Fruit fly (Drosophila melanogaster) whole organism, embryonic: ENCODE results near the gene CG2182.
A peak's percentile ranks its signal among the peaks of the same experiment; 100 is the strongest.

Experiments used
- ATbp ChIP-seq: fragments of 200-800 bp; sonication (Bioruptor generic); optimal IDR thresholded peaks from 2 replicates; lab custom pipeline; 2017; ENCODE audit warnings: missing biosample characterization, mild to moderate bottlenecking, missing genetic modification characterization, missing genetic modification reagents
- Atf6 ChIP-seq: fragments of 200-800 bp; sonication (Bioruptor generic); IDR thresholded peaks from 2 replicates; pipeline ENCODE4 v1.3.6; 2022; ENCODE audit warnings: missing biosample characterization, missing genetic modification characterization
- C15 ChIP-seq: fragments of 200-800 bp; sonication (Bioruptor generic); IDR thresholded peaks from 3 replicates; pipeline ENCODE4 v1.3.6; 2022; ENCODE audit warnings: missing biosample characterization, missing genetic modification characterization
- CG10654 ChIP-seq: fragments of 200-800 bp; sonication (Bioruptor generic); optimal IDR thresholded peaks from 2 replicates; lab custom pipeline; 2016; ENCODE audit warnings: missing biosample characterization, missing genetic modification characterization
- CG11085 ChIP-seq: fragments of 200-800 bp; sonication (Bioruptor generic); IDR thresholded peaks from 2 replicates; pipeline ENCODE4 v1.3.6; 2022; ENCODE audit warnings: missing biosample characterization, missing genetic modification characterization
- CG11247 ChIP-seq: fragments of 200-800 bp; sonication (Bioruptor generic); IDR thresholded peaks from 2 replicates; pipeline ENCODE4 v1.3.6; 2022; ENCODE audit warnings: missing biosample characterization, missing genetic modification characterization
- CG11695 ChIP-seq: fragments of 200-800 bp; sonication (Bioruptor generic); IDR thresholded peaks from 3 replicates; pipeline ENCODE4 v1.3.6; 2022; ENCODE audit warnings: missing biosample characterization, missing genetic modification characterization
- CG12219 ChIP-seq: fragments of 200-800 bp; sonication (Bioruptor generic); optimal IDR thresholded peaks from 3 replicates; lab custom pipeline; 2018; ENCODE audit warnings: missing biosample characterization, mild to moderate bottlenecking, missing genetic modification characterization
- CG12942 ChIP-seq: fragments of 200-800 bp; sonication (Bioruptor generic); optimal IDR thresholded peaks from 3 replicates; lab custom pipeline; 2016; ENCODE audit warnings: missing biosample characterization, missing genetic modification characterization
- CG14860 ChIP-seq: fragments of 200-800 bp; sonication (Bioruptor generic); IDR thresholded peaks from 3 replicates; pipeline ENCODE4 v1.3.6; 2022; ENCODE audit warnings: missing biosample characterization, missing genetic modification characterization; ENCODE audit not compliant: partially characterized antibody
- CG17612 ChIP-seq: fragments of 200-800 bp; sonication (Bioruptor generic); IDR thresholded peaks from 2 replicates; pipeline ENCODE4 v1.3.6; 2022; ENCODE audit warnings: missing biosample characterization, missing genetic modification characterization
- CG2120 ChIP-seq: fragments of 200-800 bp; sonication (Bioruptor generic); optimal IDR thresholded peaks from 3 replicates; lab custom pipeline; 2016; ENCODE audit warnings: missing biosample characterization, missing genetic modification characterization
- CG2678 ChIP-seq: fragments of 200-800 bp; sonication (Bioruptor generic); optimal IDR thresholded peaks from 3 replicates; lab custom pipeline; 2019; ENCODE audit warnings: missing biosample characterization, mild to moderate bottlenecking, missing genetic modification characterization, moderate library complexity
- CG30431 ChIP-seq: fragments of 200-800 bp; sonication (Bioruptor generic); optimal IDR thresholded peaks from 2 replicates; lab custom pipeline; 2017; ENCODE audit warnings: missing biosample characterization, missing genetic modification characterization
- CG33213 ChIP-seq: fragments of 200-800 bp; sonication (Bioruptor generic); optimal IDR thresholded peaks from 3 replicates; lab custom pipeline; 2016; ENCODE audit warnings: missing biosample characterization, missing genetic modification characterization
- CG4282 ChIP-seq: fragments of 200-800 bp; sonication (Bioruptor generic); optimal IDR thresholded peaks from 2 replicates; lab custom pipeline; 2016; ENCODE audit warnings: missing biosample characterization, missing genetic modification characterization
- CG4328 ChIP-seq: fragments of 200-800 bp; sonication (Bioruptor generic); optimal IDR thresholded peaks from 3 replicates; lab custom pipeline; 2017; ENCODE audit warnings: missing biosample characterization, missing genetic modification reagents, missing genetic modification characterization
- CG4424 ChIP-seq: fragments of 200-800 bp; sonication (Bioruptor generic); optimal IDR thresholded peaks from 3 replicates; lab custom pipeline; 2016; ENCODE audit warnings: missing biosample characterization, missing genetic modification characterization
- CG4707 ChIP-seq: fragments of 200-800 bp; sonication (Bioruptor generic); optimal IDR thresholded peaks from 2 replicates; lab custom pipeline; 2018; ENCODE audit warnings: missing biosample characterization, mild to moderate bottlenecking, missing genetic modification characterization, moderate library complexity
- CG6175 ChIP-seq: fragments of 200-800 bp; sonication (Bioruptor generic); IDR thresholded peaks from 3 replicates; pipeline ENCODE4 v1.3.6; 2022; ENCODE audit warnings: missing biosample characterization, missing genetic modification characterization
- CG7556 ChIP-seq: fragments of 200-800 bp; sonication (Bioruptor generic); optimal IDR thresholded peaks from 2 replicates; lab custom pipeline; 2017; ENCODE audit warnings: missing biosample characterization, mild to moderate bottlenecking, missing genetic modification characterization
- CG8388 ChIP-seq: fragments of 200-800 bp; sonication (Bioruptor generic); optimal IDR thresholded peaks from 2 replicates; lab custom pipeline; 2019; ENCODE audit warnings: missing biosample characterization, mild to moderate bottlenecking, missing genetic modification characterization, moderate library complexity
- CG9727 ChIP-seq: fragments of 200-800 bp; sonication (Bioruptor generic); optimal IDR thresholded peaks from 3 replicates; lab custom pipeline; 2017; ENCODE audit warnings: missing biosample characterization, mild to moderate bottlenecking, missing genetic modification characterization
- CoRest ChIP-seq: fragments of 200-800 bp; sonication (Bioruptor generic); optimal IDR thresholded peaks from 3 replicates; lab custom pipeline; 2018; ENCODE audit warnings: missing biosample characterization, mild to moderate bottlenecking, missing genetic modification characterization, moderate library complexity
- Dbx ChIP-seq: fragments of 200-800 bp; sonication (Bioruptor generic); IDR thresholded peaks from 3 replicates; pipeline ENCODE4 v1.3.6; 2022; ENCODE audit warnings: missing biosample characterization, missing genetic modification characterization
- Drgx ChIP-seq: fragments of 200-800 bp; sonication (Bioruptor generic); IDR thresholded peaks from 2 replicates; pipeline ENCODE4 v1.3.6; 2022; ENCODE audit warnings: missing biosample characterization, missing genetic modification characterization
- HmgZ ChIP-seq: fragments of 200-800 bp; sonication (Bioruptor generic); optimal IDR thresholded peaks from 2 replicates; lab custom pipeline; 2018; ENCODE audit warnings: missing biosample characterization, mild to moderate bottlenecking, missing genetic modification characterization
- Hr3 ChIP-seq: fragments of 200-800 bp; sonication (Bioruptor generic); optimal IDR thresholded peaks from 3 replicates; lab custom pipeline; 2016; ENCODE audit warnings: missing biosample characterization, missing genetic modification characterization
- Opbp ChIP-seq: fragments of 200-800 bp; sonication (Bioruptor generic); IDR thresholded peaks from 3 replicates; pipeline ENCODE4 v1.3.6; 2022; ENCODE audit warnings: missing biosample characterization, missing genetic modification characterization; ENCODE audit not compliant: partially characterized antibody
- Rx ChIP-seq: fragments of 200-800 bp; sonication (Bioruptor generic); IDR thresholded peaks from 2 replicates; pipeline ENCODE4 v1.3.6; 2022; ENCODE audit warnings: missing biosample characterization, missing genetic modification characterization
- Sry-β ChIP-seq: fragments of 200-800 bp; sonication (Bioruptor generic); optimal IDR thresholded peaks from 2 replicates; lab custom pipeline; 2018; ENCODE audit warnings: missing biosample characterization, mild to moderate bottlenecking, missing genetic modification characterization, moderate library complexity
- Taf1 ChIP-seq: fragments of 200-800 bp; sonication (Bioruptor generic); IDR thresholded peaks from 2 replicates; pipeline ENCODE4 v1.3.6; 2022; ENCODE audit warnings: missing biosample characterization, missing genetic modification characterization
- Tbp ChIP-seq: fragments of >200 bp; optimal IDR thresholded peaks from 2 replicates; lab custom pipeline; 2018; ENCODE audit warnings: missing biosample characterization, missing genetic modification characterization
- amos ChIP-seq: fragments of 200-800 bp; sonication (Bioruptor generic); IDR thresholded peaks from 2 replicates; pipeline ENCODE4 v1.3.6; 2022; ENCODE audit warnings: missing biosample characterization, missing genetic modification characterization; ENCODE audit not compliant: partially characterized antibody
- bab2 ChIP-seq: fragments of 200-800 bp; sonication (Bioruptor generic); optimal IDR thresholded peaks from 2 replicates; lab custom pipeline; 2016; ENCODE audit warnings: missing biosample characterization, missing genetic modification characterization
- bsh ChIP-seq, 2 experiments: fragments of 200-800 bp; sonication (Bioruptor generic); optimal IDR thresholded peaks; 2 replicates each; lab custom pipeline; 2017 to 2018; ENCODE audit warnings: mild to moderate bottlenecking in 2 of 2, missing biosample characterization in 2 of 2, missing genetic modification characterization in 2 of 2, moderate library complexity in 1 of 2
- chinmo ChIP-seq: fragments of 200-800 bp; sonication (Bioruptor generic); IDR thresholded peaks from 4 replicates; pipeline ENCODE4 v1.3.6; 2022; ENCODE audit warnings: missing biosample characterization, missing genetic modification characterization; ENCODE audit not compliant: partially characterized antibody
- dmrt11E ChIP-seq: fragments of 200-800 bp; sonication (Bioruptor generic); optimal IDR thresholded peaks from 3 replicates; lab custom pipeline; 2018; ENCODE audit warnings: missing biosample characterization, mild to moderate bottlenecking, missing genetic modification characterization, moderate library complexity
- eve ChIP-seq, 2 experiments: fragments of >200 bp; optimal IDR thresholded peaks; 2 replicates each; lab custom pipeline; 2017; ENCODE audit warnings: missing biosample characterization in 2 of 2, missing genetic modification characterization in 2 of 2
- ewg ChIP-seq: fragments of 200-800 bp; sonication (Bioruptor generic); optimal IDR thresholded peaks from 3 replicates; lab custom pipeline; 2017; ENCODE audit warnings: mild to moderate bottlenecking, missing biosample characterization, missing genetic modification reagents, missing genetic modification characterization
- gt ChIP-seq: fragments of 200-800 bp; sonication (Bioruptor generic); IDR thresholded peaks from 2 replicates; pipeline ENCODE4 v1.3.6; 2022; ENCODE audit warnings: missing biosample characterization, missing genetic modification characterization
- mam ChIP-seq: fragments of 200-800 bp; sonication (Bioruptor generic); optimal IDR thresholded peaks from 3 replicates; lab custom pipeline; 2016; ENCODE audit warnings: missing biosample characterization, missing genetic modification characterization
- nmo ChIP-seq: fragments of 200-800 bp; sonication (Bioruptor generic); optimal IDR thresholded peaks from 2 replicates; lab custom pipeline; 2018; ENCODE audit warnings: missing biosample characterization, mild to moderate bottlenecking, missing genetic modification characterization, moderate library complexity
- onecut ChIP-seq: fragments of 200-800 bp; sonication (Bioruptor generic); IDR thresholded peaks from 2 replicates; pipeline ENCODE4 v1.3.6; 2022; ENCODE audit warnings: missing biosample characterization, missing genetic modification characterization
- pnt ChIP-seq: fragments of 200-800 bp; sonication (Bioruptor generic); optimal IDR thresholded peaks from 3 replicates; lab custom pipeline; 2016; ENCODE audit warnings: missing biosample characterization, missing genetic modification characterization
- pzg ChIP-seq: fragments of 200-800 bp; sonication (Bioruptor generic); optimal IDR thresholded peaks from 3 replicates; lab custom pipeline; 2018; ENCODE audit warnings: missing biosample characterization, mild to moderate bottlenecking, missing genetic modification characterization, moderate library complexity
- row ChIP-seq: fragments of 200-800 bp; sonication (Bioruptor generic); IDR thresholded peaks from 3 replicates; pipeline ENCODE4 v1.3.6; 2022; ENCODE audit warnings: missing biosample characterization, missing genetic modification characterization
- schlank ChIP-seq: fragments of 200-800 bp; sonication (Bioruptor generic); optimal IDR thresholded peaks from 2 replicates; lab custom pipeline; 2018; ENCODE audit warnings: missing biosample characterization, mild to moderate bottlenecking, missing genetic modification characterization
- sr ChIP-seq: fragments of 200-800 bp; sonication (Bioruptor generic); IDR thresholded peaks from 3 replicates; pipeline ENCODE4 v1.3.6; 2022; ENCODE audit warnings: missing biosample characterization, missing genetic modification characterization
- tio ChIP-seq: fragments of 200-800 bp; sonication (Bioruptor generic); optimal IDR thresholded peaks from 2 replicates; lab custom pipeline; 2017; ENCODE audit warnings: missing biosample characterization, missing genetic modification characterization, inconsistent platforms

Gene CG2182

dm6 chr3R:5685269-5686048 lies 25.7 kb upstream of the CG2182 start, which contains the start of the genes Rab23 and plx:
Gene Rab23, minus strand, starts transcription at chr3R:5685434.
Gene plx, plus strand, starts transcription at chr3R:5685855.
- TF ChIP-seq CG8388 (GFP tag; lab: Kevin White, UChicago), result no peak
- no peak for TF ChIP-seq bab2
- TF ChIP-seq gt (GFP tag; lab: Robert Waterston, UW), result no peak
- no peak for TF ChIP-seq CG4424
- TF ChIP-seq CG30431 (GFP tag; lab: Kevin White, UChicago), result peak; percentile 11
- TF ChIP-seq Taf1 (GFP tag; lab: Robert Waterston, UW), result no peak
- TF ChIP-seq Drgx (GFP tag; lab: Robert Waterston, UW), result no peak
- no peak for TF ChIP-seq CG12942 (GFP tag; lab: Kevin White, UChicago)
- peak; percentile 33; the same call in 1 of the 2 replicates for TF ChIP-seq amos (GFP tag; lab: Robert Waterston, UW)
- no peak for TF ChIP-seq Hr3
- no peak for TF ChIP-seq onecut (GFP tag; lab: Robert Waterston, UW)
- no peak for TF ChIP-seq sr (GFP tag; lab: Robert Waterston, UW)
- TF ChIP-seq Atf6 (GFP tag; lab: Robert Waterston, UW), result no peak; the same call in 1 of the 2 replicates
- no peak for TF ChIP-seq C15 (GFP tag; lab: Robert Waterston, UW)
- TF ChIP-seq schlank (tag; lab: Kevin White, UChicago), result no peak
- peak; percentile 93 for TF ChIP-seq pzg (GFP tag; lab: Kevin White, UChicago)
- peak; percentile 71 for TF ChIP-seq HmgZ
- TF ChIP-seq CG2120 (GFP tag; lab: Kevin White, UChicago), result peak; percentile 60
- TF ChIP-seq eve (GFP tag; optimal IDR thresholded peaks at IDR 0.05; lab: Kevin White, UChicago), result no peak
- TF ChIP-seq CG4328 (GFP tag; lab: Kevin White, UChicago), result no peak
- TF ChIP-seq CG17612, result no peak
- TF ChIP-seq Opbp (GFP tag; lab: Robert Waterston, UW), result no peak
- TF ChIP-seq Tbp (GFP tag; lab: Kevin White, UChicago), result no peak
- TF ChIP-seq dmrt11E (tag; lab: Kevin White, UChicago), result peak; percentile 8
- TF ChIP-seq pnt (GFP tag; lab: Kevin White, UChicago), result no peak
- TF ChIP-seq CG4282 (GFP tag; lab: Kevin White, UChicago), result no peak
- TF ChIP-seq CG12219 (GFP tag; lab: Kevin White, UChicago), result no peak
- peak; percentile 97 for TF ChIP-seq ewg (GFP tag; lab: Kevin White, UChicago)
- TF ChIP-seq CG6175 (GFP tag; lab: Robert Waterston, UW), result no peak
- no peak for TF ChIP-seq tio (GFP tag; lab: Kevin White, UChicago)
- no peak for TF ChIP-seq CG10654
- peak; percentile 4 for TF ChIP-seq CG9727 (GFP tag; lab: Kevin White, UChicago)
- TF ChIP-seq CG7556 (GFP tag; lab: Kevin White, UChicago), result peak; percentile 1
- peak; percentile 18 for TF ChIP-seq CG4707 (GFP tag; lab: Kevin White, UChicago)
- no peak for TF ChIP-seq CG11247 (GFP tag; lab: Robert Waterston, UW)
- no peak for TF ChIP-seq ATbp (GFP tag; lab: Kevin White, UChicago)
- no peak; the same call in 2 of the 3 replicates for TF ChIP-seq row (GFP tag; lab: Robert Waterston, UW)
- TF ChIP-seq bsh (GFP tag; optimal IDR thresholded peaks at IDR 0.05; lab: Kevin White, UChicago), result no peak
- TF ChIP-seq CG11695 (GFP tag; lab: Robert Waterston, UW), result no peak
- no peak for TF ChIP-seq Sry-β (GFP tag; lab: Kevin White, UChicago)
- no peak for TF ChIP-seq Dbx (GFP tag; lab: Robert Waterston, UW)
- TF ChIP-seq CoRest (tag; lab: Kevin White, UChicago), result peak; percentile 49
- no peak for TF ChIP-seq Rx (GFP tag; lab: Robert Waterston, UW)
- peak; percentile 47 for TF ChIP-seq CG33213 (GFP tag; lab: Kevin White, UChicago)
- no peak for TF ChIP-seq CG2678 (tag; lab: Kevin White, UChicago)
- 0 out of 2 replicates have a peak, but pooled peaks have one; percentile 21 for TF ChIP-seq CG11085 (GFP tag; lab: Robert Waterston, UW)
- peak; percentile 37 for TF ChIP-seq mam (GFP tag; lab: Kevin White, UChicago)
- peak; percentile 34 for TF ChIP-seq nmo
- no peak for TF ChIP-seq CG14860 (GFP tag; lab: Robert Waterston, UW)
- TF ChIP-seq chinmo (GFP tag; lab: Robert Waterston, UW), result 0 out of 4 replicates have a peak, but pooled peaks have one; percentile 53
